Worm (Caenorhabditis elegans) whole organism, early embryonic: ENCODE results near the gene F56B6.6.

Source experiments
- B0310.2 ChIP-seq: sonication (generic microtip); optimal IDR thresholded peaks from 2 replicates; lab custom pipeline; 2016; ENCODE audit warnings: mild to moderate bottlenecking, missing genetic modification characterization, missing compliant biosample characterization
- F13C5.2 ChIP-seq: sonication (generic microtip); optimal IDR thresholded peaks from 2 replicates; lab custom pipeline; 2017; ENCODE audit warnings: mild to moderate bottlenecking, missing genetic modification characterization, inconsistent platforms, missing compliant biosample characterization
- aly-1 ChIP-seq: sonication (generic microtip); optimal IDR thresholded peaks from 2 replicates; lab custom pipeline; 2016; ENCODE audit warnings: missing genetic modification characterization, missing compliant biosample characterization
- ama-1 ChIP-seq: fragments of 150-350 bp; optimal IDR thresholded peaks from 2 replicates; lab custom pipeline; 2014
- ceh-13 ChIP-seq: fragments of 200-800 bp; sonication (Bioruptor generic); optimal IDR thresholded peaks from 2 replicates; lab custom pipeline; 2018; ENCODE audit warnings: mild to moderate bottlenecking, missing genetic modification characterization, missing compliant biosample characterization
- ceh-36 ChIP-seq: sonication (generic microtip); optimal IDR thresholded peaks from 2 replicates; lab custom pipeline; 2016; ENCODE audit warnings: missing genetic modification characterization, inconsistent platforms, missing compliant biosample characterization
- ets-7 ChIP-seq: sonication (generic microtip); optimal IDR thresholded peaks from 2 replicates; lab custom pipeline; 2016; ENCODE audit warnings: missing genotype, missing genetic modification characterization, missing compliant biosample characterization
- flt-1 ChIP-seq: fragments of 200-800 bp; sonication (Bioruptor generic); IDR thresholded peaks from 2 replicates; pipeline ENCODE4 v1.3.6; 2022; ENCODE audit warnings: missing genetic modification characterization, missing compliant biosample characterization
- hmbx-1 ChIP-seq: sonication (generic microtip); optimal IDR thresholded peaks from 2 replicates; lab custom pipeline; 2016; ENCODE audit warnings: mild to moderate bottlenecking, missing genetic modification characterization, missing compliant biosample characterization
- hmg-4 ChIP-seq: fragments of 200-800 bp; sonication (Bioruptor generic); optimal IDR thresholded peaks from 2 replicates; lab custom pipeline; 2018; ENCODE audit warnings: mild to moderate bottlenecking, missing genetic modification characterization, missing compliant biosample characterization
- hnd-1 ChIP-seq: sonication (generic microtip); optimal IDR thresholded peaks from 2 replicates; lab custom pipeline; 2016; ENCODE audit warnings: missing genetic modification characterization, missing compliant biosample characterization
- pes-1 ChIP-seq: fragments of 200-800 bp; sonication (Bioruptor generic); IDR thresholded peaks from 2 replicates; pipeline ENCODE4 v1.3.6; 2022; ENCODE audit warnings: missing genetic modification reagents, missing genetic modification characterization, missing compliant biosample characterization
- scrt-1 ChIP-seq: fragments of 200-800 bp; sonication (Bioruptor generic); IDR thresholded peaks from 2 replicates; pipeline ENCODE4 v1.3.6; 2022; ENCODE audit warnings: missing genetic modification characterization, missing compliant biosample characterization
- sea-1 ChIP-seq: fragments of 200-800 bp; sonication (Bioruptor generic); conservative IDR thresholded peaks from 2 replicates; pipeline ENCODE4 v1.3.6; 2022; ENCODE audit warnings: missing genetic modification characterization, missing compliant biosample characterization
- tbx-11 ChIP-seq: fragments of 200-800 bp; sonication (Bioruptor generic); IDR thresholded peaks from 2 replicates; pipeline ENCODE4 v1.3.6; 2022; ENCODE audit warnings: missing genetic modification characterization, missing compliant biosample characterization
- tbx-37 ChIP-seq: fragments of 200-800 bp; sonication (Bioruptor generic); conservative IDR thresholded peaks from 2 replicates; pipeline ENCODE4 v1.3.6; 2022; ENCODE audit warnings: missing genetic modification reagents, missing genetic modification characterization, missing compliant biosample characterization
- tra-4 ChIP-seq: sonication (generic microtip); optimal IDR thresholded peaks from 2 replicates; lab custom pipeline; 2017; ENCODE audit warnings: missing genetic modification characterization, missing compliant biosample characterization

Gene F56B6.6

DNA sequence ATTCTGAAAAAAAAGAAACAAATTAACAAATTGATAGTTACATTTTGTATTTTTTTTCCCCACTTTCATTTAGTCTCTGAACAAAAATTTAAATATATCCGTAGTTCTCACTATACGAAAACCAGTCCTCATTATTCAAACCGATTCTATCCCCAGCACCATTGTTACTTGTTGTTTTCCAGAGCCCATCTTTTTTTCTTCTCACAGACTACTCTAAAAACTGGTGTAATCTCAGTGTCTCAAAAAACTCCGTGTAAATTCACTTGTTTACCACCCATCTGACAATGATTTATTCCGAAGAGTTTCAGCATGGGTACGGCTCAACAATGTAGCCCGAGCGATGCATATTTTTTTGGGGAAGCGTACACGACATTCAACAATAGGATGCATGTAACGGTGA, 43.8 kb downstream of the F56B6.6 start, which contains the start of gene C12D12.3:
TSS of gene C12D12.3 (plus strand) at position 301 of the 400 bp plus-strand sequence.
- TF ChIP-seq ceh-13 (GFP tag; lab: Kevin White, UChicago) (no peak), sea-1 (GFP tag; lab: Robert Waterston, UW) (no peak), ceh-36 (tag; lab: Kevin White, UChicago) (no peak), pes-1 (GFP tag; lab: Robert Waterston, UW) (no peak), F13C5.2 (tag; lab: Kevin White, UChicago) (no peak), hnd-1 (no peak), tbx-37 (GFP tag; lab: Robert Waterston, UW) (no peak), tbx-11 (no peak), hmbx-1 (tag; lab: Kevin White, UChicago) (no peak), aly-1 (tag; lab: Kevin White, UChicago) (no peak), ama-1 (lab: Kevin White, UChicago) (no peak), hmg-4 (no peak), scrt-1 (no peak), flt-1 (GFP tag; lab: Robert Waterston, UW) (no peak), B0310.2 (tag; lab: Kevin White, UChicago) (no peak), tra-4 (tag; lab: Kevin White, UChicago) (no peak), ets-7 (tag; lab: Kevin White, UChicago) (no peak)

ce11 chrX:3488074-3488688, 44.6 kb downstream of the F56B6.6 start:
- TF ChIP-seq F13C5.2 (tag; lab: Kevin White, UChicago) (no peak), hmbx-1 (tag; lab: Kevin White, UChicago) (no peak), ets-7 (tag; lab: Kevin White, UChicago) (no peak), hnd-1 (no peak), flt-1 (GFP tag; lab: Robert Waterston, UW) (no peak), B0310.2 (tag; lab: Kevin White, UChicago) (no peak), hmg-4 (no peak), tbx-37 (GFP tag; lab: Robert Waterston, UW) (no peak), ceh-36 (tag; lab: Kevin White, UChicago) (no peak), sea-1 (GFP tag; lab: Robert Waterston, UW) (no peak), ceh-13 (GFP tag; lab: Kevin White, UChicago) (no peak), tra-4 (tag; lab: Kevin White, UChicago) (no peak), ama-1 (lab: Kevin White, UChicago) (no peak)
